Worm (Caenorhabditis elegans) whole organism, L4 larva: Measurements from ENCODE around the gene fbxa-148.
"Not testable (repeated sequence)": the region's sequence is repeated elsewhere in the genome, so short reads cannot be mapped to it uniquely, and the experiment has no call there.

Experiments used
- T26A8.4 ChIP-seq: fragments of 200-800 bp; sonication (Bioruptor generic); IDR thresholded peaks from 2 replicates; pipeline ENCODE4 v1.3.6; 2022; ENCODE audit warnings: missing genetic modification characterization, missing compliant biosample characterization
- ama-1 ChIP-seq: fragments of 150-350 bp; optimal IDR thresholded peaks from 2 replicates; lab custom pipeline; 2014; ENCODE audit warnings: inconsistent platforms, mixed read lengths
- egl-27 ChIP-seq: sonication (generic microtip); optimal IDR thresholded peaks from 3 replicates; lab custom pipeline; 2017; ENCODE audit warnings: missing biosample characterization, missing genetic modification reagents, missing genetic modification characterization
- fos-1 ChIP-seq: fragments of 150-350 bp; optimal IDR thresholded peaks from 2 replicates; lab custom pipeline; 2014; ENCODE audit warnings: missing biosample characterization, missing genetic modification characterization
- hlh-30 ChIP-seq: sonication (generic microtip); optimal IDR thresholded peaks from 2 replicates; lab custom pipeline; 2017; ENCODE audit warnings: antibody characterized with exemption, mild to moderate bottlenecking, missing genetic modification characterization, missing compliant biosample characterization; ENCODE audit not compliant: insufficient read depth
- lin-15B ChIP-seq: fragments of 150-350 bp; sonication (generic microtip); optimal IDR thresholded peaks from 3 replicates; lab custom pipeline; 2014; ENCODE audit warnings: missing biosample characterization, missing genetic modification characterization
- nhr-28 ChIP-seq: fragments of 150-350 bp; optimal IDR thresholded peaks from 2 replicates; lab custom pipeline; 2014; ENCODE audit warnings: missing biosample characterization, missing genetic modification characterization
- nhr-77 ChIP-seq: fragments of 150-350 bp; optimal IDR thresholded peaks from 2 replicates; lab custom pipeline; 2014; ENCODE audit warnings: missing biosample characterization, missing genetic modification characterization
- pqm-1 ChIP-seq: sonication (generic microtip); optimal IDR thresholded peaks from 2 replicates; lab custom pipeline; 2017; ENCODE audit warnings: missing biosample characterization, missing genetic modification characterization
- skn-1 ChIP-seq: fragments of 150-350 bp; optimal IDR thresholded peaks from 2 replicates; lab custom pipeline; 2014; ENCODE audit warnings: missing biosample characterization, missing genetic modification characterization
- tra-1 ChIP-seq: fragments of 200-800 bp; sonication (Bioruptor generic); IDR thresholded peaks from 2 replicates; pipeline ENCODE4 v1.3.6; 2022; ENCODE audit warnings: missing genetic modification reagents, missing genetic modification characterization, missing compliant biosample characterization
- unc-130 ChIP-seq: sonication (generic microtip); optimal IDR thresholded peaks from 2 replicates; lab custom pipeline; 2016; ENCODE audit warnings: missing genetic modification reagents, missing genetic modification characterization, missing compliant biosample characterization
- unc-62 ChIP-seq, 3 experiments: fragments of 150-350 bp in 1 of 3; sonication (generic microtip); optimal IDR thresholded peaks in 2 of 3; peaks in 1 of 3; 1 replicate in 1 of 3; 2 replicates in 2 of 3; lab custom pipeline; 2014 to 2017; ENCODE audit warnings: missing biosample characterization in 3 of 3, missing genetic modification characterization in 3 of 3, missing genetic modification reagents in 3 of 3, missing genotype in 1 of 3
- ztf-11 ChIP-seq: fragments of 150-350 bp; optimal IDR thresholded peaks from 2 replicates; lab custom pipeline; 2014; ENCODE audit warnings: missing biosample characterization, missing genetic modification characterization

DNA sequence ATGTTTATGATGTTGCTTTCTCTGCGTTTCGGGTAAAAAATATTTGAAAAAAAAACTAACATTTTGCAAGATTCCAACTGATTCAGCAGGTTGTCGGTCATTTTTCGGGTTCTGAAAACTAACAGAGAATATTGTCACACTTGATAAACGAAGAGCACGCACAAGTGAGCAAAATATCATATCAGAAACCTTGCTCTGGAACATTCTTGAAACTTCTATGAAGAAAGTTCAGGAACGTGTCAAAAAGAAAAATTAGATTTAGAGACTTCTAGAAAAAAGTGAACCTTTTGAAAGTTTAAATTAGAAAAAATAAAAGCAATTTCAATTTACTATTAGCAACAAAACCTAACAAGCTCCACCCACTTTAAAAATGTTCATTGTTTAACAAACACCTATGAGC lies 9.2 kb downstream of the fbxa-148 start, which contains the start of gene fbxa-112:
- TF ChIP-seq lin-15B (tag; lab: Kevin White, UChicago); nhr-28 (tag; lab: Kevin White, UChicago); pqm-1 (tag; lab: Kevin White, UChicago); nhr-77 (tag; lab: Kevin White, UChicago); ama-1 (lab: Kevin White, UChicago); unc-62 (GFP tag; optimal IDR thresholded peaks at IDR 0.05 in 1 of 2; lab: Kevin White, UChicago); unc-62 (tag; optimal IDR thresholded peaks at IDR 0.05; lab: Kevin White, UChicago); skn-1; fos-1 (tag; lab: Kevin White, UChicago); ztf-11 (tag; lab: Kevin White, UChicago); unc-130 (GFP tag; lab: Kevin White, UChicago); T26A8.4; hlh-30 (tag; lab: Kevin White, UChicago); egl-27 (tag; lab: Kevin White, UChicago); tra-1: not testable (repeated sequence)
